Fruit fly (Drosophila melanogaster): Measurements from ENCODE around the gene CG32023.

CG32023 gene

DNA sequence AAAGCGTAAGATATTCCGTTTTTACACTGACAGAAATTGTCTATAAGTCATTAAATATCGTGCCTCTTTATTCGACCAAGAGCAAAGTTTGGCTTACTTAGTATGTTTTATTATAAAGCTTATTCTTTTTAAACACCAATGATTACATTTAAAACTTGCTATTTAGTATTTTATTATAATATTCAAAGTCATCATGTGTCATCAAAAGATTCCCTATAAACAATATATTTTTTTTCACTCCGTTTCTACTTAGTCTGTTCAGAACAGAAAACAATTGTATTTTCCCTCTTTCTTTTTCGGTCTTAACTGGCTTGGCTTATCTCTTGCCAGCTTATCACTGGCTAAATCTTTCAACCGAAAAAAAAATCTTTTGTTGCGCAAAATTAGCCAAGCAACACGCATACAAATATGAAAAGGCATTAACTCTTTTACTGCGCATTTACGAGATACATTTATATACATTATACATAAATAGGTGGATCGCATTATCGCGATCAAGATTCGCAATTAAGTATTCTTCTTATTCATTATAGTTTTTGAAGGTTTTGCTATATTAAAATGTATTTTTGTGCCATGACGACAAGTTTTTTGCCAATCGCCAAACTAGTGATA is 26.6 kb downstream of the CG32023 start:
- TF ChIP-seq CG8119 (GFP tag; IDR thresholded peaks at IDR 0.05) (no peak), Gug (GFP tag; IDR thresholded peaks at IDR 0.05) (no peak), esn (GFP tag; optimal IDR thresholded peaks at IDR 0.05) (peak; percentile 61), Ets21C (GFP tag; optimal IDR thresholded peaks at IDR 0.05) (no peak), acj6 (GFP tag; optimal IDR thresholded peaks at IDR 0.05) (no peak), Hr4 (GFP tag; optimal IDR thresholded peaks at IDR 0.05) (no peak), CG6163 (GFP tag; IDR thresholded peaks at IDR 0.05) (no peak), CG10669 (GFP tag; optimal IDR thresholded peaks at IDR 0.05) (no peak), Hr39 (GFP tag; optimal IDR thresholded peaks at IDR 0.05) (peak; percentile 17), Sox102F (GFP tag; optimal IDR thresholded peaks at IDR 0.05) (no peak), fkh (GFP tag; optimal IDR thresholded peaks at IDR 0.05) (no peak), CG1621 (tag; optimal IDR thresholded peaks at IDR 0.05) (no peak), Met (GFP tag; optimal IDR thresholded peaks at IDR 0.05) (peak; percentile 45), achi (GFP tag; optimal IDR thresholded peaks at IDR 0.05) (peak; percentile 27), CG8632 (GFP tag; optimal IDR thresholded peaks at IDR 0.05) (peak; percentile 8), CG6792 (GFP tag; optimal IDR thresholded peaks at IDR 0.05) (no peak), fd59A (GFP tag; optimal IDR thresholded peaks at IDR 0.05) (no peak), CG9139 (GFP tag; optimal IDR thresholded peaks at IDR 0.05) (no peak), Sox15 (GFP tag; optimal IDR thresholded peaks at IDR 0.05) (no peak), CG4318 (GFP tag; optimal IDR thresholded peaks at IDR 0.05) (no peak), lz (GFP tag; optimal IDR thresholded peaks at IDR 0.05) (no peak), CG6808 (GFP tag; optimal IDR thresholded peaks at IDR 0.05) (no peak), CG32006 (GFP tag; optimal IDR thresholded peaks at IDR 0.05) (no peak), CG3919 (GFP tag; optimal IDR thresholded peaks at IDR 0.05) (no peak), CG31627 (GFP tag; optimal IDR thresholded peaks at IDR 0.05) (peak; percentile 0), CG6276 (GFP tag; optimal IDR thresholded peaks at IDR 0.05) (no peak), fd85E (GFP tag; optimal IDR thresholded peaks at IDR 0.05) (no peak), Hr38 (GFP tag; optimal IDR thresholded peaks at IDR 0.05) (no peak), CG10631 (GFP tag; optimal IDR thresholded peaks at IDR 0.05) (no peak), CG11902 (GFP tag; optimal IDR thresholded peaks at IDR 0.05) (no peak), CG7368 (GFP tag; optimal IDR thresholded peaks at IDR 0.05) (no peak), cyc (GFP tag; optimal IDR thresholded peaks at IDR 0.05) (no peak), eg (GFP tag; IDR thresholded peaks at IDR 0.05) (no peak), dac (GFP tag; optimal IDR thresholded peaks at IDR 0.05) (no peak), svp (GFP tag) (peak; percentile 75), CG6854 (GFP tag; optimal IDR thresholded peaks at IDR 0.05) (no peak), CG11762 (GFP tag; optimal IDR thresholded peaks at IDR 0.05; ENCODE audit: insufficient read depth) (no peak), Sox14 (GFP tag; optimal IDR thresholded peaks at IDR 0.05) (peak; percentile 20), CG11294 (GFP tag; IDR thresholded peaks at IDR 0.05) (no peak), Blimp-1 (GFP tag; optimal IDR thresholded peaks at IDR 0.05) (no peak), CG8319 (GFP tag; optimal IDR thresholded peaks at IDR 0.05) (no peak), CG34406 (GFP tag; optimal IDR thresholded peaks at IDR 0.05) (peak; percentile 19), Eip75B (GFP tag; optimal IDR thresholded peaks at IDR 0.05) (no peak), Eip78C (GFP tag) (peak; percentile 60), CG3032 (tag; optimal IDR thresholded peaks at IDR 0.05) (no peak), pdm3 (GFP tag; optimal IDR thresholded peaks at IDR 0.05) (no peak), topi (GFP tag; optimal IDR thresholded peaks at IDR 0.05) (no peak), Ets96B (tag; optimal IDR thresholded peaks at IDR 0.05) (no peak), Smox (GFP tag; optimal IDR thresholded peaks at IDR 0.05) (peak; percentile 44), CG16779 (tag; optimal IDR thresholded peaks at IDR 0.05) (no peak), Lpt (GFP tag; optimal IDR thresholded peaks at IDR 0.05) (no peak), vri (GFP tag; optimal IDR thresholded peaks at IDR 0.05) (peak; percentile 37), ss (GFP tag; optimal IDR thresholded peaks at IDR 0.05) (no peak)
